Fruit fly (Drosophila melanogaster) whole organism, embryonic: Measurements from ENCODE around the gene p24-2.

Source experiments
- CG10147 ChIP-seq: fragments of 200-800 bp; sonication (Bioruptor generic); optimal IDR thresholded peaks from 2 replicates; lab custom pipeline; 2019; ENCODE audit warnings: missing biosample characterization, mild to moderate bottlenecking, missing genetic modification characterization, moderate library complexity
- CG10431 ChIP-seq: fragments of 200-800 bp; sonication (Bioruptor generic); optimal IDR thresholded peaks from 3 replicates; lab custom pipeline; 2018; ENCODE audit warnings: missing biosample characterization, mild to moderate bottlenecking, missing genetic modification characterization
- CG12391 ChIP-seq: fragments of 200-800 bp; sonication (Bioruptor generic); optimal IDR thresholded peaks from 3 replicates; lab custom pipeline; 2018; ENCODE audit warnings: missing biosample characterization, mild to moderate bottlenecking, missing genetic modification characterization, moderate library complexity
- CG13624 ChIP-seq: fragments of 200-800 bp; sonication (Bioruptor generic); optimal IDR thresholded peaks from 2 replicates; lab custom pipeline; 2016; ENCODE audit warnings: missing biosample characterization, missing genetic modification characterization
- CG14014 ChIP-seq: fragments of 200-800 bp; sonication (Bioruptor generic); IDR thresholded peaks from 2 replicates; pipeline ENCODE4 v1.3.6; 2022; ENCODE audit warnings: missing biosample characterization, missing genetic modification characterization
- CG15073 ChIP-seq: fragments of 200-800 bp; sonication (Bioruptor generic); optimal IDR thresholded peaks from 2 replicates; lab custom pipeline; 2016; ENCODE audit warnings: missing biosample characterization, missing genetic modification characterization
- CG15269 ChIP-seq: fragments of 200-800 bp; sonication (Bioruptor generic); optimal IDR thresholded peaks from 2 replicates; lab custom pipeline; 2018; ENCODE audit warnings: missing biosample characterization, mild to moderate bottlenecking, missing genetic modification characterization, moderate library complexity
- CG15514 ChIP-seq: fragments of 200-800 bp; sonication (Bioruptor generic); optimal IDR thresholded peaks from 3 replicates; lab custom pipeline; 2017; ENCODE audit warnings: missing biosample characterization, missing genetic modification characterization, mild to moderate bottlenecking, moderate library complexity, missing genetic modification reagents
- CG18011 ChIP-seq: fragments of 200-800 bp; sonication (Bioruptor generic); optimal IDR thresholded peaks from 2 replicates; lab custom pipeline; 2017; ENCODE audit warnings: missing biosample characterization, missing genetic modification characterization, mild to moderate bottlenecking, moderate library complexity, missing genotype
- CG18476 ChIP-seq: fragments of 200-800 bp; sonication (Bioruptor generic); optimal IDR thresholded peaks from 2 replicates; lab custom pipeline; 2016; ENCODE audit warnings: missing biosample characterization, mild to moderate bottlenecking, missing genetic modification characterization
- CG2129 ChIP-seq: fragments of 200-800 bp; sonication (Bioruptor generic); IDR thresholded peaks from 2 replicates; pipeline ENCODE4 v1.3.6; 2022; ENCODE audit warnings: missing biosample characterization, missing genetic modification characterization; ENCODE audit not compliant: partially characterized antibody
- CG3838 ChIP-seq: fragments of 200-800 bp; sonication (Bioruptor generic); optimal IDR thresholded peaks from 3 replicates; lab custom pipeline; 2016; ENCODE audit warnings: missing biosample characterization, missing genetic modification characterization
- CG6272 ChIP-seq: fragments of 200-800 bp; sonication (Bioruptor generic); IDR thresholded peaks from 2 replicates; pipeline ENCODE4 v1.3.6; 2022; ENCODE audit warnings: missing biosample characterization, missing genetic modification characterization
- CG6765 ChIP-seq: fragments of 200-800 bp; sonication (Bioruptor generic); optimal IDR thresholded peaks from 3 replicates; lab custom pipeline; 2017; ENCODE audit warnings: missing biosample characterization, mild to moderate bottlenecking, missing genetic modification characterization
- CG7271 ChIP-seq: fragments of 200-800 bp; sonication (Bioruptor generic); optimal IDR thresholded peaks from 2 replicates; lab custom pipeline; 2018; ENCODE audit warnings: missing biosample characterization, mild to moderate bottlenecking, missing genetic modification characterization, moderate library complexity
- CG9797 ChIP-seq: fragments of 200-800 bp; sonication (Bioruptor generic); optimal IDR thresholded peaks from 3 replicates; lab custom pipeline; 2018; ENCODE audit warnings: missing biosample characterization, mild to moderate bottlenecking, missing genetic modification characterization
- D ChIP-seq, 2 experiments: fragments of 200-800 bp in 1 of 2; fragments of >200 bp in 1 of 2; sonication (Bioruptor generic) in 1 of 2; optimal IDR thresholded peaks; 2 replicates in 1 of 2; 3 replicates in 1 of 2; lab custom pipeline; 2017; ENCODE audit warnings: mild to moderate bottlenecking in 1 of 2, missing biosample characterization in 1 of 2, missing genetic modification characterization in 1 of 2, missing genetic modification reagents in 1 of 2
- Dek ChIP-seq: fragments of 200-800 bp; sonication (Bioruptor generic); optimal IDR thresholded peaks from 3 replicates; lab custom pipeline; 2019; ENCODE audit warnings: missing biosample characterization, mild to moderate bottlenecking, missing genetic modification characterization, moderate library complexity
- Fer2 ChIP-seq: fragments of 200-800 bp; sonication (Bioruptor generic); optimal IDR thresholded peaks from 2 replicates; lab custom pipeline; 2018; ENCODE audit warnings: missing biosample characterization, mild to moderate bottlenecking, missing genetic modification characterization, moderate library complexity
- HLH3B ChIP-seq: fragments of 200-800 bp; sonication (Bioruptor generic); IDR thresholded peaks from 2 replicates; pipeline ENCODE4 v1.3.6; 2022; ENCODE audit warnings: missing biosample characterization, missing genetic modification characterization
- Hey ChIP-seq: fragments of 200-800 bp; sonication (Bioruptor generic); optimal IDR thresholded peaks from 3 replicates; lab custom pipeline; 2018; ENCODE audit warnings: missing biosample characterization, mild to moderate bottlenecking, missing genetic modification characterization
- HmgZ ChIP-seq: fragments of 200-800 bp; sonication (Bioruptor generic); optimal IDR thresholded peaks from 2 replicates; lab custom pipeline; 2018; ENCODE audit warnings: missing biosample characterization, mild to moderate bottlenecking, missing genetic modification characterization
- Pdp1 ChIP-seq, 2 experiments: fragments of 200-800 bp; sonication (Bioruptor generic); optimal IDR thresholded peaks; 3 replicates each; lab custom pipeline; 2016; ENCODE audit warnings: missing biosample characterization in 2 of 2, missing genetic modification characterization in 2 of 2, mild to moderate bottlenecking in 1 of 2, moderate library complexity in 1 of 2
- Side ChIP-seq: fragments of 200-800 bp; sonication (Bioruptor generic); optimal IDR thresholded peaks from 2 replicates; lab custom pipeline; 2016; ENCODE audit warnings: missing biosample characterization, missing genetic modification characterization
- Sox102F ChIP-seq: fragments of 200-800 bp; sonication (Bioruptor generic); optimal IDR thresholded peaks from 2 replicates; lab custom pipeline; 2018; ENCODE audit warnings: missing biosample characterization, mild to moderate bottlenecking, missing genetic modification characterization, moderate library complexity
- Sry-β ChIP-seq: fragments of 200-800 bp; sonication (Bioruptor generic); optimal IDR thresholded peaks from 2 replicates; lab custom pipeline; 2018; ENCODE audit warnings: missing biosample characterization, mild to moderate bottlenecking, missing genetic modification characterization, moderate library complexity
- ab ChIP-seq: fragments of 200-800 bp; sonication (Bioruptor generic); optimal IDR thresholded peaks from 2 replicates; lab custom pipeline; 2016; ENCODE audit warnings: missing biosample characterization, missing genetic modification characterization
- abd-A ChIP-seq: fragments of 200-800 bp; sonication (Bioruptor generic); optimal IDR thresholded peaks from 3 replicates; lab custom pipeline; 2019; ENCODE audit warnings: missing biosample characterization, mild to moderate bottlenecking, missing genetic modification characterization, moderate library complexity
- ash1 ChIP-seq: fragments of 200-800 bp; sonication (Bioruptor generic); optimal IDR thresholded peaks from 2 replicates; lab custom pipeline; 2018; ENCODE audit warnings: missing biosample characterization, mild to moderate bottlenecking, missing genetic modification characterization
- bab2 ChIP-seq: fragments of 200-800 bp; sonication (Bioruptor generic); optimal IDR thresholded peaks from 2 replicates; lab custom pipeline; 2016; ENCODE audit warnings: missing biosample characterization, missing genetic modification characterization
- cato ChIP-seq: fragments of 200-800 bp; sonication (Bioruptor generic); optimal IDR thresholded peaks from 2 replicates; lab custom pipeline; 2016; ENCODE audit warnings: missing biosample characterization, missing genetic modification characterization, borderline replicate concordance
- cwo ChIP-seq: fragments of 200-800 bp; sonication (Bioruptor generic); optimal IDR thresholded peaks from 3 replicates; lab custom pipeline; 2017; ENCODE audit warnings: missing biosample characterization, missing genetic modification characterization, mild to moderate bottlenecking, moderate library complexity, missing genetic modification reagents
- ems ChIP-seq: fragments of 200-800 bp; sonication (Bioruptor generic); optimal IDR thresholded peaks from 3 replicates; lab custom pipeline; 2016; ENCODE audit warnings: missing biosample characterization, missing genetic modification characterization
- ewg ChIP-seq: fragments of 200-800 bp; sonication (Bioruptor generic); optimal IDR thresholded peaks from 3 replicates; lab custom pipeline; 2017; ENCODE audit warnings: mild to moderate bottlenecking, missing biosample characterization, missing genetic modification reagents, missing genetic modification characterization
- fd96Cb ChIP-seq: fragments of 200-800 bp; sonication (Bioruptor generic); optimal IDR thresholded peaks from 2 replicates; lab custom pipeline; 2018; ENCODE audit warnings: missing biosample characterization, mild to moderate bottlenecking, missing genetic modification characterization, moderate library complexity
- fu2 ChIP-seq: fragments of 200-800 bp; sonication (Bioruptor generic); optimal IDR thresholded peaks from 2 replicates; lab custom pipeline; 2016; ENCODE audit warnings: missing biosample characterization, missing genetic modification characterization
- gce ChIP-seq: fragments of 200-800 bp; sonication (Bioruptor generic); IDR thresholded peaks from 3 replicates; pipeline ENCODE4 v1.3.6; 2022; ENCODE audit warnings: missing biosample characterization, missing genetic modification characterization
- gfzf ChIP-seq: fragments of 200-800 bp; sonication (Bioruptor generic); optimal IDR thresholded peaks from 2 replicates; lab custom pipeline; 2016; ENCODE audit warnings: missing biosample characterization, mild to moderate bottlenecking, missing genetic modification characterization, moderate library complexity
- her ChIP-seq: fragments of 200-800 bp; sonication (Bioruptor generic); optimal IDR thresholded peaks from 2 replicates; lab custom pipeline; 2016; ENCODE audit warnings: missing biosample characterization, missing genetic modification characterization
- kay ChIP-seq: fragments of 200-800 bp; sonication (Bioruptor generic); optimal IDR thresholded peaks from 2 replicates; lab custom pipeline; 2016; ENCODE audit warnings: missing biosample characterization, missing genetic modification characterization
- nmo ChIP-seq: fragments of 200-800 bp; sonication (Bioruptor generic); optimal IDR thresholded peaks from 2 replicates; lab custom pipeline; 2018; ENCODE audit warnings: missing biosample characterization, mild to moderate bottlenecking, missing genetic modification characterization, moderate library complexity
- ro ChIP-seq: fragments of 200-800 bp; sonication (Bioruptor generic); IDR thresholded peaks from 2 replicates; pipeline ENCODE4 v1.3.6; 2022; ENCODE audit warnings: missing biosample characterization, missing genetic modification characterization
- scrt ChIP-seq: fragments of 200-800 bp; sonication (Bioruptor generic); optimal IDR thresholded peaks from 2 replicates; lab custom pipeline; 2018; ENCODE audit warnings: missing biosample characterization, mild to moderate bottlenecking, missing genetic modification characterization, moderate library complexity
- sd ChIP-seq: fragments of 200-800 bp; sonication (Bioruptor generic); optimal IDR thresholded peaks from 3 replicates; lab custom pipeline; 2018; ENCODE audit warnings: missing biosample characterization, mild to moderate bottlenecking, missing genetic modification characterization, moderate library complexity
- sqz ChIP-seq: fragments of 200-800 bp; sonication (Bioruptor generic); optimal IDR thresholded peaks from 3 replicates; lab custom pipeline; 2018; ENCODE audit warnings: missing biosample characterization, mild to moderate bottlenecking, missing genetic modification characterization
- sr ChIP-seq: fragments of 200-800 bp; sonication (Bioruptor generic); IDR thresholded peaks from 3 replicates; pipeline ENCODE4 v1.3.6; 2022; ENCODE audit warnings: missing biosample characterization, missing genetic modification characterization
- stwl ChIP-seq: fragments of 200-800 bp; sonication (Bioruptor generic); optimal IDR thresholded peaks from 3 replicates; lab custom pipeline; 2018; ENCODE audit warnings: missing biosample characterization, mild to moderate bottlenecking, missing genetic modification characterization, moderate library complexity
- tll ChIP-seq, 2 experiments: fragments of 200-800 bp in 1 of 2; fragments of >200 bp in 1 of 2; sonication (Bioruptor generic) in 1 of 2; optimal IDR thresholded peaks; 2 replicates each; lab custom pipeline; 2017 to 2019; ENCODE audit warnings: missing biosample characterization in 2 of 2, missing genetic modification characterization in 2 of 2, mild to moderate bottlenecking in 1 of 2, moderate library complexity in 1 of 2
- z ChIP-seq: fragments of 200-800 bp; sonication (Bioruptor generic); IDR thresholded peaks from 3 replicates; pipeline ENCODE4 v1.3.6; 2022; ENCODE audit warnings: missing biosample characterization, missing genetic modification characterization

Gene p24-2

dm6 chr3R:9702567-9702966 lies 10.0 kb upstream of the p24-2 start (continued):
- TF ChIP-seq ems (GFP tag; lab: Kevin White, UChicago) (peak; percentile 85), sd (peak; percentile 94), Pdp1 (GFP tag; optimal IDR thresholded peaks at IDR 0.05; lab: Kevin White, UChicago) (peak; percentile 83 to 84), CG13624 (GFP tag; lab: Kevin White, UChicago) (peak; percentile 87), sqz (GFP tag; lab: Kevin White, UChicago) (peak; percentile 89), Side (GFP tag; lab: Kevin White, UChicago) (peak; percentile 79), ro (GFP tag; lab: Robert Waterston, UW) (no peak), CG6765 (peak; percentile 85), CG9797 (GFP tag; lab: Kevin White, UChicago) (no peak), fu2 (GFP tag; lab: Kevin White, UChicago) (peak; percentile 69), sr (no peak), CG12391 (tag; lab: Kevin White, UChicago) (peak; percentile 91), ash1 (GFP tag; lab: Kevin White, UChicago) (peak; percentile 47), CG10147 (GFP tag; lab: Kevin White, UChicago) (peak; percentile 82), bab2 (GFP tag; lab: Kevin White, UChicago) (peak; percentile 86), CG18011 (GFP tag; lab: Kevin White, UChicago) (peak; percentile 76), gfzf (no peak), Sry-β (peak; percentile 29), CG10431 (GFP tag; lab: Kevin White, UChicago) (peak; percentile 27), CG14014 (GFP tag; lab: Robert Waterston, UW) (no peak), CG2129 (GFP tag; lab: Robert Waterston, UW) (no peak), tll (GFP tag; optimal IDR thresholded peaks at IDR 0.05; lab: Kevin White, UChicago) (peak in 1 of 2 experiments; percentile 86), CG15514 (GFP tag; lab: Kevin White, UChicago) (peak; percentile 87), CG6272 (GFP tag; lab: Robert Waterston, UW) (peak; percentile 82), HLH3B (GFP tag; lab: Robert Waterston, UW) (no peak), ewg (peak; percentile 80), z (GFP tag; lab: Robert Waterston, UW) (no peak), stwl (tag; lab: Kevin White, UChicago) (peak; percentile 24), D (optimal IDR thresholded peaks at IDR 0.05; lab: Kevin White, UChicago) (no peak), D (GFP tag; optimal IDR thresholded peaks at IDR 0.05; lab: Kevin White, UChicago) (peak; percentile 85), gce (GFP tag; lab: Robert Waterston, UW) (no peak), Dek (peak; percentile 89), nmo (GFP tag; lab: Kevin White, UChicago) (peak; percentile 90), cato (GFP tag; lab: Kevin White, UChicago) (peak; percentile 65), CG15073 (GFP tag; lab: Kevin White, UChicago) (peak; percentile 55), her (GFP tag; lab: Kevin White, UChicago) (peak; percentile 76), abd-A (tag; lab: Kevin White, UChicago) (peak; percentile 22), ab (peak; percentile 70), kay (GFP tag; lab: Kevin White, UChicago) (peak; percentile 90), HmgZ (peak; percentile 86), fd96Cb (tag; lab: Kevin White, UChicago) (peak; percentile 90), Sox102F (GFP tag; lab: Kevin White, UChicago) (peak; percentile 90), CG15269 (tag; lab: Kevin White, UChicago) (peak; percentile 93), CG3838 (GFP tag; lab: Kevin White, UChicago) (peak; percentile 51), CG18476 (GFP tag; lab: Kevin White, UChicago) (peak; percentile 85), cwo (GFP tag; lab: Kevin White, UChicago) (peak; percentile 81), scrt (peak; percentile 85), Hey (peak; percentile 34), Fer2 (tag; lab: Kevin White, UChicago) (peak; percentile 51), CG7271 (tag; lab: Kevin White, UChicago) (peak; percentile 87)
